Worm (Caenorhabditis elegans) whole organism, midembryonic: Measurements from ENCODE around the gene ins-17.
A peak's percentile ranks its signal among the peaks of the same experiment; 100 is the strongest.

ENCODE experiments used
- T22C8.4 ChIP-seq: fragments of 200-800 bp; sonication (Bioruptor generic); IDR thresholded peaks from 2 replicates; pipeline ENCODE4 v1.3.6; 2022; ENCODE audit warnings: missing genetic modification characterization, missing compliant biosample characterization
- cog-1 ChIP-seq: sonication (generic microtip); optimal IDR thresholded peaks from 2 replicates; lab custom pipeline; 2016; ENCODE audit warnings: missing genetic modification characterization, missing compliant biosample characterization
- flt-1 ChIP-seq: fragments of 200-800 bp; sonication (Bioruptor generic); IDR thresholded peaks from 2 replicates; pipeline ENCODE4 v1.3.6; 2022; ENCODE audit warnings: missing genetic modification characterization, missing compliant biosample characterization
- klf-2 ChIP-seq: fragments of 200-800 bp; sonication (Bioruptor generic); conservative IDR thresholded peaks from 2 replicates; pipeline ENCODE4 v1.3.6; 2022; ENCODE audit warnings: missing genetic modification reagents, missing genetic modification characterization, missing compliant biosample characterization
- med-1 ChIP-seq: sonication (generic microtip); optimal IDR thresholded peaks from 2 replicates; lab custom pipeline; 2017; ENCODE audit warnings: missing genetic modification characterization, mild to moderate bottlenecking, missing compliant biosample characterization, antibody characterized with exemption, missing genetic modification reagents; ENCODE audit not compliant: insufficient read depth
- ref-1 ChIP-seq: fragments of 200-800 bp; sonication (Bioruptor generic); conservative IDR thresholded peaks from 2 replicates; pipeline ENCODE4 v1.3.6; 2022; ENCODE audit warnings: missing genetic modification reagents, missing genetic modification characterization, missing compliant biosample characterization
- tab-1 ChIP-seq: fragments of 200-800 bp; sonication (Bioruptor generic); IDR thresholded peaks from 2 replicates; pipeline ENCODE4 v1.3.6; 2022; ENCODE audit warnings: missing genetic modification characterization, missing compliant biosample characterization
- ztf-23 ChIP-seq: fragments of 200-800 bp; sonication (Bioruptor generic); IDR thresholded peaks from 2 replicates; pipeline ENCODE4 v1.3.6; 2022; ENCODE audit warnings: missing genetic modification reagents, missing genetic modification characterization, missing compliant biosample characterization
- ztf-29 ChIP-seq: fragments of 200-800 bp; sonication (Bioruptor generic); IDR thresholded peaks from 2 replicates; pipeline ENCODE4 v1.3.6; 2022; ENCODE audit warnings: missing genetic modification reagents, missing genetic modification characterization, missing compliant biosample characterization

The ins-17 gene

DNA sequence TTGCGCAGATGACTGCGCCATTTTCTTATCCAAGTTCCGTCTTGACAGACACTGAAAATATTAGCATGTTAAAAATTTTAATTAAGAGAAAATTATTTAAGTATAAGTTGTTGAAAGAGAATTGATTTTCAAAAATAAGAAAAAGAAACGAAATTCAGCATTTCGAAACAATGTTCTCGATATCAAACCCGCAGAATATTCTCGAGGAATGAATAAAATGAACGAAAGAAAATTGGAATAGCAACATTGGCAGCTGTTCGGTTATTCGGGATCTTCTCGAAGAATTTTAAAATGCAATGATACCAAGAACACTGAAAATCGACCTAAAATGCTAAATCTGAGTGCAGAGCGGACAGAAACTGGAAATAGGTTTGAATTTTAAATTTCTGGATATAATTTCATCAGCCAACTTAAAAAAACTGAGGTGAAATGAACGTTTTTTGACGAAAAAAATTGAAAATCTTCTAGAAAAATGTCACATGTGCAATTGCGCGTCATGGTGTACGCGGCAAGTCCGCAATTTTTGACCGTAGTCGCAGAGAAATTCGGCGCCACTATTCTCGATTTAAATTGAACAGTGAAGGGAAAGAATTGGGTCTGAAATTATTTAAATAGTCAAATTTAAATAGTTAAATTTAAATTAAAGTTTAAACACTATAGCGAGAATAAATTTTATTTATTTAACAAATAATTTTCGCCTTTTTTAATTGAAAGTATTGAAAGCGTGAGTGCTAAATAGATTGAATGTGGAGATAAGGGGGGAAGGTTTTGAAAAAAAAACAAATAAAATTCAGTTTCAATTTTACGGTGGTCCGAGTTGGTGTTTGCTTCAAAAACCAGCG, 30.9 kb upstream of the ins-17 start, which contains the start of the genes cct-5 and F25F2.1:
Gene cct-5, minus strand, starts transcription at position 51 of the 842 bp plus-strand sequence.
Gene F25F2.1, plus strand, starts transcription at position 792 of the 842 bp plus-strand sequence.
- 0 out of 2 replicates have a peak, but pooled peaks have one; percentile 29 for TF ChIP-seq flt-1 (GFP tag; lab: Robert Waterston, UW)
- no peak for TF ChIP-seq tab-1 (GFP tag; lab: Robert Waterston, UW)
- TF ChIP-seq ztf-23, result peak; percentile 62; the same call in 1 of the 2 replicates

DNA sequence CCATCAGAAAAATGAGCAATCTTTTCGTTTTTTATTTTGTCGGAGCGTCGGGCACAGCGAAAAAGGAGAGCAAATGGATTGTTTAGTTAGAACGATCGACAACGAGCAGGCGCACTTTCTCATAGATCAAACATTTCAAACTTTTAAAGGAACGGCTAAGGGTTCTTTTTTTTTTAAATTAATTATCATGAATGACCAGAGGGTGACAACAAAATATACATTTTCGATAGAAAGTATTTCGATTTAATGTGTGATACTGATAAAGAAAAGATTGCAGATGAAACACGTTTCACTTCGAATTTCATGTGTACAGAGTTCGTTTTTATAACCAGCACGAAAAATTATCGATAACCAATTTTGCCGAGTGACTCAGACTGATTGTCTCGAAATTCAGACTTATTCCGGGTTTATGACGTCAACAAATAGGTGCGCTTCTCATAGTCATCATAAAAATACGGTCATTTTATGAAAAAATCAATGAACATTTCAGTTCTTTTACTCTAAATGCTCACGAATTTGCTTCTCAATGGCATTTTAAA, 29.3 kb upstream of the ins-17 start:
- TF ChIP-seq klf-2 (GFP tag; lab: Robert Waterston, UW), result no peak
- TF ChIP-seq cog-1 (tag; lab: Kevin White, UChicago), result no peak
- no peak for TF ChIP-seq med-1 (GFP tag; lab: Kevin White, UChicago)
- TF ChIP-seq ref-1 (GFP tag; lab: Robert Waterston, UW), result no peak
- TF ChIP-seq ztf-23, result no peak

DNA sequence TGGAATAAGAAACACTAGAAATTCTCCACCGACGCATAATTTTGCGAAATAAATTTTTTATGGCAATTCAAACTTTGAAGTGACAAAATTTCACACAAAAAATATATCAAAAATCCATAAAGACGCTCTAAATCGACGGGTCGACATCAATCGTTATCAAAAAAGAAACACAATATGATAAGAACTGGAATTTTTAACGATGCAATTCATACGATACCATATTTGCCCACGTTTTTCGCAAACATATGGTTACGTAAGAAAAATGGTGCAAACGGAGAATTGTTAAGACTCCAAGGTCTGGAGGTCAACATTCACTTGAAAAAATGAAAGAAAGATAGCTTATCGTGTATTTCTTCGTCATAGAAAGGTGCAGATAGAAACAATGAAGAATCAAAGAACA, 28.8 kb upstream of the ins-17 start:
- TF ChIP-seq ztf-29 (GFP tag; lab: Robert Waterston, UW) (no peak), klf-2 (GFP tag; lab: Robert Waterston, UW) (no peak), ztf-23 (no peak), cog-1 (tag; lab: Kevin White, UChicago) (no peak), tab-1 (GFP tag; lab: Robert Waterston, UW) (no peak), ref-1 (GFP tag; lab: Robert Waterston, UW) (no peak), T22C8.4 (GFP tag; lab: Robert Waterston, UW) (no peak), flt-1 (GFP tag; lab: Robert Waterston, UW) (no peak), med-1 (GFP tag; lab: Kevin White, UChicago) (no peak)

DNA sequence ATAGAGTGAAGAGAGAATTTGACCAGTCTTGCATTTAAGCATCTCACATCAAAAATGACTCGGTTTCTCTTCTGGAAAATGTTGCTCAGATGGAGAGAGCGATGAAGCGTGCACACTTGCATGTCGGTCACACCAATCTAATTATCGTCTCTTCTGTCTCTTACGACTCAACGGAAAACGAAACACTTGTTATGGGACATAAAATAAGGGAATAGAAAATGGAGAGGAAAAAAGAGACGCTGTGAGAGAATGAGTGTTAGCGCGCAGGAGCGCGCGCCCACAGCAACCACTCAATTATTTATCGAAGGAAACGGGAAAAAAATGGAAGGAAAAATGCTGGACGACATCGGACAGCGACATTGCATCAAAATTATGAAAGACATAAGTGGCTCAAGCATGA, 28.4 kb upstream of the ins-17 start:
- no peak for TF ChIP-seq klf-2 (GFP tag; lab: Robert Waterston, UW)
- TF ChIP-seq tab-1 (GFP tag; lab: Robert Waterston, UW), result no peak
- TF ChIP-seq ztf-29 (GFP tag; lab: Robert Waterston, UW), result no peak
- TF ChIP-seq ref-1 (GFP tag; lab: Robert Waterston, UW), result no peak
- TF ChIP-seq med-1 (GFP tag; lab: Kevin White, UChicago), result no peak
- TF ChIP-seq cog-1 (tag; lab: Kevin White, UChicago), result no peak
- no peak for TF ChIP-seq ztf-23
- TF ChIP-seq flt-1 (GFP tag; lab: Robert Waterston, UW), result no peak
- TF ChIP-seq T22C8.4 (GFP tag; lab: Robert Waterston, UW), result no peak

- no peak for TF ChIP-seq ztf-29 (GFP tag; lab: Robert Waterston, UW)
- TF ChIP-seq klf-2 (GFP tag; lab: Robert Waterston, UW), result no peak
Observed at ce11 chrIII:4504934-4505484, 27.6 kb upstream of the ins-17 start.

ce11 chrIII:4504358-4504757, 27.0 kb upstream of the ins-17 start:
- TF ChIP-seq ztf-29 (GFP tag; lab: Robert Waterston, UW), result no peak
- TF ChIP-seq ztf-23, result no peak
- TF ChIP-seq klf-2 (GFP tag; lab: Robert Waterston, UW), result no peak
- no peak for TF ChIP-seq cog-1 (tag; lab: Kevin White, UChicago)
- TF ChIP-seq med-1 (GFP tag; lab: Kevin White, UChicago), result no peak
- no peak for TF ChIP-seq tab-1 (GFP tag; lab: Robert Waterston, UW)
- no peak for TF ChIP-seq T22C8.4 (GFP tag; lab: Robert Waterston, UW)
- TF ChIP-seq flt-1 (GFP tag; lab: Robert Waterston, UW), result no peak
- TF ChIP-seq ref-1 (GFP tag; lab: Robert Waterston, UW), result no peak

DNA sequence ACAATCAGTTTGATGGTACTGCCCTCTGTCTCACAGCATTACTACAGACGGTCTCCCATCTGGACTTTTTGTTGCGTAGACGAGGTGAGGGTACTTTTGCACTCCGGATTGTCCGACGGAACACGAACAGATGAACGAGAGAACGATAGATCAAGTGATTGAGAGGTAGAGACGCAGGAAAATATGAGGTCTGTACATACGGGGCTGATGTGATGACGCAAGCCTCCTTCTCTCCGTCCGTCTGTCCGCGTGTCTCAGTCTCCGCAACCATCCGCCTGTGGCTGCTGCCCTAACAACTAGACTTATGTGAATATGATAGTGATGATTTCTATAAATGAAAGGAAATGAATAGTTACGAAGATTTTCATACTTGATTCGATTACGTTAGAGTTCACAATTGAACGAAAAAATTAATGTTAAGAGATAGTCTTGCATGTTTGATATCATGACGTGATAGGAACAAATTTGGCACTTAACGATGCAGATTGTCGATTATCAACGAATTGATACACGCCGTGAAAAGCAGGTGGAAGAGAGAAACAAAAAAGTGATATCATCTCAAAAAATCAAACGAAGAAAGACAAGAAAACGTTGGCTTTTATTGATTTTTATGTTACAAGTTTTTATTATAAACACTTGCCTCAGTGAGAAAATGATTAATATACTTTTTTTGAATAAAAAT, 25.3 kb upstream of the ins-17 start:
- no peak for TF ChIP-seq tab-1 (GFP tag; lab: Robert Waterston, UW)
- TF ChIP-seq cog-1 (tag; lab: Kevin White, UChicago), result peak; percentile 28
- peak; percentile 60 for TF ChIP-seq flt-1 (GFP tag; lab: Robert Waterston, UW)
- TF ChIP-seq ref-1 (GFP tag; lab: Robert Waterston, UW), result no peak
- no peak for TF ChIP-seq med-1 (GFP tag; lab: Kevin White, UChicago)
- TF ChIP-seq T22C8.4 (GFP tag; lab: Robert Waterston, UW), result no peak
- no peak for TF ChIP-seq ztf-23
- peak; percentile 20; the same call in 1 of the 2 replicates for TF ChIP-seq ztf-29 (GFP tag; lab: Robert Waterston, UW)
- TF ChIP-seq klf-2 (GFP tag; lab: Robert Waterston, UW), result no peak

ce11 chrIII:4498938-4499337, 21.6 kb upstream of the ins-17 start, which contains the start of the genes C07G2.5 and atf-7:
TSS of gene C07G2.5 (minus strand) at chrIII:4499038.
TSS of gene atf-7 (minus strand) at chrIII:4499045.
- TF ChIP-seq ztf-23, result no peak
- no peak for TF ChIP-seq T22C8.4 (GFP tag; lab: Robert Waterston, UW)
- no peak for TF ChIP-seq flt-1 (GFP tag; lab: Robert Waterston, UW)
- no peak for TF ChIP-seq ref-1 (GFP tag; lab: Robert Waterston, UW)
- no peak for TF ChIP-seq cog-1 (tag; lab: Kevin White, UChicago)
- TF ChIP-seq ztf-29 (GFP tag; lab: Robert Waterston, UW), result no peak
- no peak for TF ChIP-seq tab-1 (GFP tag; lab: Robert Waterston, UW)
- TF ChIP-seq med-1 (GFP tag; lab: Kevin White, UChicago), result no peak
- no peak for TF ChIP-seq klf-2 (GFP tag; lab: Robert Waterston, UW)
